Fruit fly (Drosophila melanogaster) whole organism, prepupa: ENCODE data around the gene CG3699.

Experiments
- Blimp-1 ChIP-seq: fragments of 200-800 bp; sonication (Bioruptor generic); optimal IDR thresholded peaks from 3 replicates; lab custom pipeline; 2017; ENCODE audit warnings: missing biosample characterization, missing genetic modification characterization, mild to moderate bottlenecking, moderate library complexity, missing genetic modification reagents
- CG11294 ChIP-seq: fragments of 200-800 bp; sonication (Bioruptor generic); IDR thresholded peaks from 2 replicates; pipeline ENCODE4 v1.3.6; 2022; ENCODE audit warnings: missing biosample characterization, missing genetic modification characterization
- CG11902 ChIP-seq: fragments of 200-800 bp; sonication (Bioruptor generic); optimal IDR thresholded peaks from 3 replicates; lab custom pipeline; 2016; ENCODE audit warnings: missing biosample characterization, missing genetic modification characterization
- CG15336 ChIP-seq: fragments of 200-800 bp; sonication (Bioruptor generic); IDR thresholded peaks from 2 replicates; pipeline ENCODE4 v1.3.6; 2022; ENCODE audit warnings: missing biosample characterization, missing genetic modification characterization
- CG1621 ChIP-seq: fragments of 200-800 bp; sonication (Bioruptor generic); optimal IDR thresholded peaks from 3 replicates; lab custom pipeline; 2018; ENCODE audit warnings: missing biosample characterization, mild to moderate bottlenecking, missing genetic modification characterization
- CG3032 ChIP-seq: fragments of 200-800 bp; optimal IDR thresholded peaks from 2 replicates; lab custom pipeline; 2019; ENCODE audit warnings: missing biosample characterization, mild to moderate bottlenecking, missing genetic modification characterization, moderate library complexity
- CG31627 ChIP-seq: fragments of 200-800 bp; sonication (Bioruptor generic); optimal IDR thresholded peaks from 3 replicates; lab custom pipeline; 2016; ENCODE audit warnings: missing biosample characterization, missing genetic modification characterization
- CG34406 ChIP-seq: fragments of 200-800 bp; sonication (Bioruptor generic); optimal IDR thresholded peaks from 3 replicates; lab custom pipeline; 2016; ENCODE audit warnings: missing biosample characterization, missing genetic modification characterization
- CG3919 ChIP-seq: fragments of 200-800 bp; sonication (Bioruptor generic); optimal IDR thresholded peaks from 3 replicates; lab custom pipeline; 2016; ENCODE audit warnings: missing biosample characterization, missing genetic modification characterization
- CG4318 ChIP-seq: fragments of 200-800 bp; sonication (Bioruptor generic); optimal IDR thresholded peaks from 3 replicates; lab custom pipeline; 2017; ENCODE audit warnings: missing biosample characterization, mild to moderate bottlenecking, missing genetic modification characterization
- CG6276 ChIP-seq: fragments of 200-800 bp; sonication (Bioruptor generic); optimal IDR thresholded peaks from 2 replicates; lab custom pipeline; 2017; ENCODE audit warnings: missing biosample characterization, mild to moderate bottlenecking, missing genetic modification characterization
- CG6792 ChIP-seq: fragments of 200-800 bp; sonication (Bioruptor generic); optimal IDR thresholded peaks from 3 replicates; lab custom pipeline; 2016; ENCODE audit warnings: missing biosample characterization, missing genetic modification characterization
- CG6808 ChIP-seq: fragments of 200-800 bp; sonication (Bioruptor generic); optimal IDR thresholded peaks from 3 replicates; lab custom pipeline; 2017; ENCODE audit warnings: missing biosample characterization, missing genetic modification characterization, mild to moderate bottlenecking, moderate library complexity, missing genetic modification reagents
- CG6854 ChIP-seq: fragments of 200-800 bp; sonication (Bioruptor generic); optimal IDR thresholded peaks from 2 replicates; lab custom pipeline; 2017; ENCODE audit warnings: missing biosample characterization, mild to moderate bottlenecking, missing genetic modification characterization
- CG7368 ChIP-seq: fragments of 200-800 bp; sonication (Bioruptor generic); optimal IDR thresholded peaks from 3 replicates; lab custom pipeline; 2016; ENCODE audit warnings: missing biosample characterization, missing genetic modification characterization
- CG8119 ChIP-seq: fragments of 200-800 bp; sonication (Bioruptor generic); IDR thresholded peaks from 3 replicates; pipeline ENCODE4 v1.3.6; 2022; ENCODE audit warnings: missing biosample characterization, missing genetic modification characterization
- CG8319 ChIP-seq: fragments of 200-800 bp; sonication (Bioruptor generic); optimal IDR thresholded peaks from 3 replicates; lab custom pipeline; 2016; ENCODE audit warnings: missing biosample characterization, missing genetic modification characterization
- CG8632 ChIP-seq: fragments of 200-800 bp; sonication (Bioruptor generic); optimal IDR thresholded peaks from 3 replicates; lab custom pipeline; 2016; ENCODE audit warnings: missing biosample characterization, missing genetic modification characterization
- Eip75B ChIP-seq: fragments of 200-800 bp; sonication (Bioruptor generic); optimal IDR thresholded peaks from 3 replicates; lab custom pipeline; 2016; ENCODE audit warnings: missing biosample characterization, missing genetic modification characterization
- Eip78C ChIP-seq: fragments of 200-800 bp; sonication (Bioruptor generic); peaks from one replicate; lab custom pipeline; 2016; ENCODE audit warnings: missing biosample characterization, missing genetic modification characterization
- Eip93F ChIP-seq: fragments of 200-800 bp; sonication (Bioruptor generic); optimal IDR thresholded peaks from 2 replicates; lab custom pipeline; 2016; ENCODE audit warnings: missing biosample characterization, mild to moderate bottlenecking, missing genetic modification characterization
- Ets21C ChIP-seq: fragments of 200-800 bp; sonication (Bioruptor generic); optimal IDR thresholded peaks from 3 replicates; lab custom pipeline; 2016; ENCODE audit warnings: missing biosample characterization, missing genetic modification characterization
- Ets96B ChIP-seq: fragments of 200-800 bp; optimal IDR thresholded peaks from 2 replicates; lab custom pipeline; 2019; ENCODE audit warnings: missing biosample characterization, mild to moderate bottlenecking, missing genetic modification characterization, moderate library complexity
- Gug ChIP-seq: fragments of 200-800 bp; sonication (Bioruptor generic); IDR thresholded peaks from 2 replicates; pipeline ENCODE4 v1.3.6; 2022; ENCODE audit warnings: missing biosample characterization, missing genetic modification characterization
- Hr38 ChIP-seq: sonication (Bioruptor generic); optimal IDR thresholded peaks from 2 replicates; lab custom pipeline; 2016; ENCODE audit warnings: missing biosample characterization, missing genetic modification characterization
- Hr39 ChIP-seq: fragments of 200-800 bp; sonication (Bioruptor generic); optimal IDR thresholded peaks from 2 replicates; lab custom pipeline; 2016; ENCODE audit warnings: missing biosample characterization, missing genetic modification characterization
- Hr4 ChIP-seq: fragments of 200-800 bp; sonication (Bioruptor generic); optimal IDR thresholded peaks from 3 replicates; lab custom pipeline; 2016; ENCODE audit warnings: missing biosample characterization, missing genetic modification characterization
- Lpt ChIP-seq: fragments of 200-800 bp; sonication (Bioruptor generic); optimal IDR thresholded peaks from 3 replicates; lab custom pipeline; 2016; ENCODE audit warnings: missing biosample characterization, missing genetic modification characterization
- Met ChIP-seq: fragments of 200-800 bp; sonication (Bioruptor generic); optimal IDR thresholded peaks from 3 replicates; lab custom pipeline; 2016; ENCODE audit warnings: missing biosample characterization, missing genetic modification characterization
- Smox ChIP-seq: fragments of 200-800 bp; sonication (Bioruptor generic); optimal IDR thresholded peaks from 3 replicates; lab custom pipeline; 2016; ENCODE audit warnings: missing biosample characterization, missing genetic modification characterization
- Sox102F ChIP-seq: fragments of 200-800 bp; sonication (Bioruptor generic); optimal IDR thresholded peaks from 2 replicates; lab custom pipeline; 2016; ENCODE audit warnings: missing biosample characterization, mild to moderate bottlenecking, missing genetic modification characterization
- Sox14 ChIP-seq: fragments of 200-800 bp; sonication (Bioruptor generic); optimal IDR thresholded peaks from 3 replicates; lab custom pipeline; 2016; ENCODE audit warnings: missing biosample characterization, missing genetic modification characterization
- Sox15 ChIP-seq: fragments of 200-800 bp; sonication (Bioruptor generic); optimal IDR thresholded peaks from 3 replicates; lab custom pipeline; 2016; ENCODE audit warnings: missing biosample characterization, missing genetic modification characterization
- achi ChIP-seq: fragments of 200-800 bp; sonication (Bioruptor generic); optimal IDR thresholded peaks from 3 replicates; lab custom pipeline; 2016; ENCODE audit warnings: missing biosample characterization, missing genetic modification characterization
- cyc ChIP-seq: fragments of 200-800 bp; sonication (Bioruptor generic); optimal IDR thresholded peaks from 3 replicates; lab custom pipeline; 2016; ENCODE audit warnings: missing biosample characterization, missing genetic modification characterization
- dac ChIP-seq: fragments of 200-800 bp; sonication (Bioruptor generic); optimal IDR thresholded peaks from 2 replicates; lab custom pipeline; 2017; ENCODE audit warnings: missing biosample characterization, mild to moderate bottlenecking, missing genetic modification characterization
- dsx ChIP-seq: fragments of 200-800 bp; optimal IDR thresholded peaks from 3 replicates; lab custom pipeline; 2019; ENCODE audit warnings: missing biosample characterization, mild to moderate bottlenecking, missing genetic modification characterization, moderate library complexity; ENCODE audit not compliant: poor library complexity, severe bottlenecking
- eg ChIP-seq: fragments of 200-800 bp; sonication (Bioruptor generic); IDR thresholded peaks from 3 replicates; pipeline ENCODE4 v1.3.6; 2022; ENCODE audit warnings: missing biosample characterization, missing genetic modification characterization
- fd59A ChIP-seq: fragments of 200-800 bp; sonication (Bioruptor generic); optimal IDR thresholded peaks from 2 replicates; lab custom pipeline; 2017; ENCODE audit warnings: missing biosample characterization, mild to moderate bottlenecking, missing genetic modification characterization, missing genetic modification reagents
- fd85E ChIP-seq: fragments of 200-800 bp; sonication (Bioruptor generic); optimal IDR thresholded peaks from 3 replicates; lab custom pipeline; 2016; ENCODE audit warnings: missing biosample characterization, missing genetic modification characterization
- lz ChIP-seq: fragments of 200-800 bp; sonication (Bioruptor generic); optimal IDR thresholded peaks from 3 replicates; lab custom pipeline; 2016; ENCODE audit warnings: missing biosample characterization, missing genetic modification characterization
- pdm3 ChIP-seq: fragments of 200-800 bp; sonication (Bioruptor generic); optimal IDR thresholded peaks from 3 replicates; lab custom pipeline; 2016; ENCODE audit warnings: missing biosample characterization, missing genetic modification characterization
- spab ChIP-seq: fragments of 200-800 bp; sonication (Bioruptor generic); optimal IDR thresholded peaks from 2 replicates; lab custom pipeline; 2017; ENCODE audit warnings: missing biosample characterization, mild to moderate bottlenecking, missing genetic modification characterization, missing genetic modification reagents
- ss ChIP-seq, 2 experiments: fragments of 200-800 bp; sonication (Bioruptor generic); optimal IDR thresholded peaks; 2 replicates in 1 of 2; 3 replicates in 1 of 2; lab custom pipeline; 2017 to 2018; ENCODE audit warnings: mild to moderate bottlenecking in 2 of 2, missing biosample characterization in 2 of 2, missing genetic modification characterization in 2 of 2, moderate library complexity in 1 of 2
- svp ChIP-seq: fragments of 200-800 bp; sonication (Bioruptor generic); peaks from one replicate; lab custom pipeline; 2016; ENCODE audit warnings: missing biosample characterization, missing genetic modification characterization
- topi ChIP-seq: fragments of 200-800 bp; sonication (Bioruptor generic); optimal IDR thresholded peaks from 3 replicates; lab custom pipeline; 2016; ENCODE audit warnings: missing biosample characterization, missing genetic modification characterization

The CG3699 gene

dm6 chrX:921359-921758 is 25.9 kb downstream of the CG3699 start:
- TF ChIP-seq CG6792, result peak; percentile 18
- TF ChIP-seq Hr39, result peak; percentile 40
- TF ChIP-seq Blimp-1 (GFP tag; lab: Kevin White, UChicago), result no peak
- TF ChIP-seq pdm3, result no peak
- no peak for TF ChIP-seq fd59A (GFP tag; lab: Kevin White, UChicago)
- TF ChIP-seq Lpt (GFP tag; lab: Kevin White, UChicago), result no peak
- TF ChIP-seq achi (GFP tag; lab: Kevin White, UChicago), result no peak
- TF ChIP-seq Hr38, result no peak
- peak; percentile 27 for TF ChIP-seq CG31627
- no peak for TF ChIP-seq CG4318
- TF ChIP-seq CG6276 (GFP tag; lab: Kevin White, UChicago), result no peak
- peak; percentile 54 for TF ChIP-seq svp
- TF ChIP-seq fd85E (GFP tag; lab: Kevin White, UChicago), result no peak
- no peak for TF ChIP-seq CG6854
- TF ChIP-seq CG11902 (GFP tag; lab: Kevin White, UChicago), result no peak
- TF ChIP-seq, all 60 proteins: peak for 4

- TF ChIP-seq lz (GFP tag; lab: Kevin White, UChicago) (no peak), CG8319 (GFP tag; lab: Kevin White, UChicago) (no peak), ss (GFP tag; optimal IDR thresholded peaks at IDR 0.05; lab: Kevin White, UChicago) (peak in 1 of 2 experiments; percentile 47)
Observed at dm6 chrX:908763-909497, 38.4 kb downstream of the CG3699 start.

DNA sequence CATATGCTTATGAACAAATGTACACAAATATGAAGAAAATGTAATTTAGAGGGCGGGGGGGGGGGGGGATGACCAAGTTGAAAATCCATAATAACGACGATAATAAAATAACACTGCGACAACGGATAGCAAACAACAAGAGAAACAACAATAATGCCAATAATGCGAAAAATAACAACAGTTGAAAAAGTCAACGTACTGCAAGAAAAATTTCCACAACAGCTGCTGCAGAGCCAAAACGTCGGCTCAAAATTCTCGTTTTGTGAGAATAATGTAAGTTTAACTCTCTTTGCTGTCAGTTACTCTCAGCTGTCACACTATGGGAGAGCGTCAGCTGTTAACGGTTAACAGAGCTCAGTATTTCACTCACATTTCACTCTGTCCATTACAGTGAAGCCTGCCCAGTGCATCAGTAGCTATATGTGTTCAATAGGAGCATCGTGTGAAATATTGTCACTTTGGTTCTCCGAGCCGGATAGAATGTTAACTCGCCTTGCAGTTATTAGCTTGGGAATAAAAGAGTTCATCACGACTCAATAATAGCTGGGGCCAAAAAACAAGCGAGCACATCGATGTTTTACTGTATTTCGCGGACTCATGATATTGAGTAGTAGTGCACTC is 46.5 kb downstream of the CG3699 start:
- TF ChIP-seq CG3032 (tag; lab: Kevin White, UChicago) (peak; percentile 85), Hr4 (peak; percentile 95), CG6854 (peak; percentile 71), CG11294 (GFP tag; lab: Robert Waterston, UW) (peak; percentile 89), dsx (GFP tag; lab: Kevin White, UChicago) (peak; percentile 85), CG34406 (GFP tag; lab: Kevin White, UChicago) (peak; percentile 84), spab (GFP tag; lab: Kevin White, UChicago) (peak; percentile 83), Blimp-1 (GFP tag; lab: Kevin White, UChicago) (peak; percentile 66), Sox14 (peak; percentile 95), CG11902 (GFP tag; lab: Kevin White, UChicago) (peak; percentile 91), Eip93F (peak; percentile 68), cyc (GFP tag; lab: Kevin White, UChicago) (peak; percentile 95), lz (GFP tag; lab: Kevin White, UChicago) (peak; percentile 95), Lpt (GFP tag; lab: Kevin White, UChicago) (peak; percentile 91), Eip75B (GFP tag; lab: Kevin White, UChicago) (peak; percentile 93), CG6808 (GFP tag; lab: Kevin White, UChicago) (peak; percentile 83), Smox (GFP tag; lab: Kevin White, UChicago) (peak; percentile 92), CG3919 (GFP tag; lab: Kevin White, UChicago) (peak; percentile 92), Sox15 (GFP tag; lab: Kevin White, UChicago) (peak; percentile 91), Eip78C (GFP tag; lab: Kevin White, UChicago) (peak; percentile 98), CG15336 (GFP tag; lab: Robert Waterston, UW) (peak; percentile 94), topi (peak; percentile 95), CG31627 (peak; percentile 95), CG7368 (GFP tag; lab: Kevin White, UChicago) (peak; percentile 95), Ets21C (GFP tag; lab: Kevin White, UChicago) (peak; percentile 91), eg (GFP tag; lab: Robert Waterston, UW) (peak; percentile 96), CG8119 (GFP tag; lab: Robert Waterston, UW) (peak; percentile 92), CG1621 (tag; lab: Kevin White, UChicago) (peak; percentile 91), CG6276 (GFP tag; lab: Kevin White, UChicago) (peak; percentile 92), dac (GFP tag; lab: Kevin White, UChicago) (peak; percentile 92), Ets96B (tag; lab: Kevin White, UChicago) (peak; percentile 89), Hr39 (peak; percentile 95), Sox102F (peak; percentile 95), Gug (peak; percentile 92), pdm3 (peak; percentile 96), CG8632 (GFP tag; lab: Kevin White, UChicago) (peak; percentile 88), Met (peak; percentile 94)
